Worm (Caenorhabditis elegans): Measurements from ENCODE around the gene srw-31.

- TF ChIP-seq pha-4 (tag; optimal IDR thresholded peaks at IDR 0.05): no peak
- TF ChIP-seq sdz-38 (tag; optimal IDR thresholded peaks at IDR 0.05): no peak
- no peak for TF ChIP-seq egrh-3 (GFP tag; IDR thresholded peaks at IDR 0.05)
Measured at ce11 chrV:17531410-17531809, 25.0 kb downstream of the srw-31 start, which contains the start of gene C18D4.4.
